Worm (Caenorhabditis elegans): Measurements from ENCODE around the gene W01A11.7.

- no peak for TF ChIP-seq him-1 (tag; optimal IDR thresholded peaks at IDR 0.05)
- TF ChIP-seq W03F9.2 (tag; optimal IDR thresholded peaks at IDR 0.05), result peak; percentile 23
Measured at ce11 chrV:6496611-6497158, 8.5 kb downstream of the W01A11.7 start, which contains the start of gene dgtr-1.
